Fruit fly (Drosophila melanogaster) whole organism, pupa: ENCODE results near the gene Hsp70Ba.
"Not testable (repeated sequence)": the region's sequence is repeated elsewhere in the genome, so short reads cannot be mapped to it uniquely, and the experiment has no call there.

ENCODE experiments used
- CG10348 ChIP-seq: fragments of 200-800 bp; sonication (Bioruptor generic); IDR thresholded peaks from 2 replicates; pipeline ENCODE4 v1.3.6; 2022; ENCODE audit warnings: missing biosample characterization, missing genetic modification characterization
- CG12605 ChIP-seq: fragments of 200-800 bp; sonication (Bioruptor generic); IDR thresholded peaks from 2 replicates; pipeline ENCODE4 v1.3.6; 2022; ENCODE audit warnings: missing biosample characterization, missing genetic modification characterization
- CG13204 ChIP-seq: fragments of 200-800 bp; sonication (Bioruptor generic); optimal IDR thresholded peaks from 2 replicates; lab custom pipeline; 2018; ENCODE audit warnings: missing biosample characterization, mild to moderate bottlenecking, missing genetic modification characterization, moderate library complexity
- CG14655 ChIP-seq: fragments of 200-800 bp; sonication (Bioruptor generic); optimal IDR thresholded peaks from 3 replicates; lab custom pipeline; 2017; ENCODE audit warnings: mild to moderate bottlenecking, missing biosample characterization, missing genetic modification reagents, missing genetic modification characterization
- CG15710 ChIP-seq: fragments of 200-800 bp; sonication (Bioruptor generic); optimal IDR thresholded peaks from 2 replicates; lab custom pipeline; 2018; ENCODE audit warnings: missing biosample characterization, mild to moderate bottlenecking, missing genetic modification characterization, moderate library complexity
- CG17806 ChIP-seq: fragments of 200-800 bp; sonication (Bioruptor generic); optimal IDR thresholded peaks from 2 replicates; lab custom pipeline; 2018; ENCODE audit warnings: missing biosample characterization, mild to moderate bottlenecking, missing genetic modification characterization, moderate library complexity
- CG32121 ChIP-seq: fragments of 200-800 bp; sonication (Bioruptor generic); IDR thresholded peaks from 2 replicates; pipeline ENCODE4 v1.3.6; 2022; ENCODE audit warnings: missing biosample characterization, missing genetic modification characterization
- CG34367 ChIP-seq: fragments of 200-800 bp; sonication (Bioruptor generic); optimal IDR thresholded peaks from 2 replicates; lab custom pipeline; 2018; ENCODE audit warnings: missing biosample characterization, mild to moderate bottlenecking, missing genetic modification characterization
- CG4496 ChIP-seq: fragments of 200-800 bp; sonication (Bioruptor generic); IDR thresholded peaks from 3 replicates; pipeline ENCODE4 v1.3.6; 2022; ENCODE audit warnings: missing biosample characterization, missing genetic modification characterization
- CG8159 ChIP-seq: fragments of 200-800 bp; sonication (Bioruptor generic); optimal IDR thresholded peaks from 3 replicates; lab custom pipeline; 2018; ENCODE audit warnings: missing biosample characterization, mild to moderate bottlenecking, missing genetic modification characterization, moderate library complexity
- CG8301 ChIP-seq: fragments of 200-800 bp; sonication (Bioruptor generic); optimal IDR thresholded peaks from 2 replicates; lab custom pipeline; 2018; ENCODE audit warnings: missing biosample characterization, mild to moderate bottlenecking, missing genetic modification characterization
- CG9948 ChIP-seq: fragments of 200-800 bp; sonication (Bioruptor generic); optimal IDR thresholded peaks from 2 replicates; lab custom pipeline; 2018; ENCODE audit warnings: missing biosample characterization, mild to moderate bottlenecking, missing genetic modification characterization, moderate library complexity
- D1 ChIP-seq: fragments of 200-800 bp; sonication (Bioruptor generic); optimal IDR thresholded peaks from 2 replicates; lab custom pipeline; 2018; ENCODE audit warnings: missing biosample characterization, mild to moderate bottlenecking, missing genetic modification characterization, moderate library complexity
- EcR ChIP-seq: fragments of 200-800 bp; sonication (Bioruptor generic); optimal IDR thresholded peaks from 3 replicates; lab custom pipeline; 2019; ENCODE audit warnings: missing biosample characterization, missing genetic modification characterization, mild to moderate bottlenecking, moderate library complexity, missing genetic modification reagents
- Ets98B ChIP-seq: fragments of 200-800 bp; sonication (Bioruptor generic); IDR thresholded peaks from 2 replicates; pipeline ENCODE4 v1.3.6; 2022; ENCODE audit warnings: missing biosample characterization, missing genetic modification characterization
- Pif1A ChIP-seq: fragments of 200-800 bp; sonication (Bioruptor generic); optimal IDR thresholded peaks from 3 replicates; lab custom pipeline; 2016; ENCODE audit warnings: missing biosample characterization, missing genetic modification characterization
- Pif1B ChIP-seq: fragments of 200-800 bp; sonication (Bioruptor generic); optimal IDR thresholded peaks from 3 replicates; lab custom pipeline; 2016; ENCODE audit warnings: missing biosample characterization, missing genetic modification characterization
- Snoo ChIP-seq: fragments of 200-800 bp; sonication (Bioruptor generic); optimal IDR thresholded peaks from 3 replicates; lab custom pipeline; 2017; ENCODE audit warnings: missing biosample characterization, mild to moderate bottlenecking, missing genetic modification characterization, inconsistent platforms
- fd96Ca ChIP-seq: fragments of 200-800 bp; sonication (Bioruptor generic); IDR thresholded peaks from 3 replicates; pipeline ENCODE4 v1.3.6; 2022; ENCODE audit warnings: missing biosample characterization, missing genetic modification characterization
- gl ChIP-seq: fragments of 200-800 bp; sonication (Bioruptor generic); optimal IDR thresholded peaks from 2 replicates; lab custom pipeline; 2018; ENCODE audit warnings: missing biosample characterization, mild to moderate bottlenecking, missing genetic modification characterization
- rn ChIP-seq: fragments of 200-800 bp; sonication (Bioruptor generic); IDR thresholded peaks from 2 replicates; pipeline ENCODE4 v1.3.6; 2022; ENCODE audit warnings: missing biosample characterization, missing genetic modification characterization

Gene Hsp70Ba

dm6 chr3R:12467675-12468074, at the start of gene Hsp70Ba:
Hsp70Ba (minus strand) TSS chr3R:12467776.
- not testable (repeated sequence) for TF ChIP-seq Pif1A; CG13204 (GFP tag; lab: Kevin White, UChicago); Pif1B

- TF ChIP-seq CG4496 (0 out of 3 replicates have a peak, but pooled peaks have one; percentile 25), CG13204 (GFP tag; lab: Kevin White, UChicago) (peak; percentile 5), fd96Ca (GFP tag; lab: Robert Waterston, UW) (0 out of 3 replicates have a peak, but pooled peaks have one; percentile 7), CG10348 (GFP tag; lab: Robert Waterston, UW) (no peak), CG32121 (GFP tag; lab: Robert Waterston, UW) (no peak), CG9948 (tag; lab: Kevin White, UChicago) (no peak)
Observed at dm6 chr3R:12514997-12515396, 47.4 kb upstream of the Hsp70Ba start.

- TF ChIP-seq CG32121 (GFP tag; lab: Robert Waterston, UW); Snoo (tag; lab: Kevin White, UChicago); rn: not testable (repeated sequence)
Observed at dm6 chr3R:12508776-12509175, 41.2 kb upstream of the Hsp70Ba start, which contains the start of gene Hsp70Bc. Hsp70Bc (plus strand) TSS chr3R:12509076.

DNA sequence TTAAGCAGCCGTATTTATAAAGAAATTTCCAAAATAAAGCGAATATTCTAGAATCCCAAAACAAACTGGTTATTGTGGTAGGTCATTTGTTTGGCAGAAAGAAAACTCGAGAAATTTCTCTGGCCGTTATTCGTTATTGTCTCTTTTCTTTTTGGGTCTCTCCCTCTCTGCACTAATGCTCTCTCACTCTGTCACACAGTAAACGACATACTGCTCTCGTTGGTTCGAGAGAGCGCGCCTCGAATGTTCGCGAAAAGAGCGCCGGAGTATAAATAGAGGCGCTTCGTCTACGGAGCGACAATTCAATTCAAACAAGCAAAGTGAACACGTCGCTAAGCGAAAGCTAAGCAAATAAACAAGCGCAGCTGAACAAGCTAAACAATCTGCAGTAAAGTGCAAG, 37.9 kb upstream of the Hsp70Ba start, which contains the start of gene Hsp70Bb:
Hsp70Bb (plus strand) TSS at position 301 of the 400 bp plus-strand sequence.
- not testable (repeated sequence) for TF ChIP-seq D1; CG12605 (GFP tag; lab: Robert Waterston, UW); Pif1A

DNA sequence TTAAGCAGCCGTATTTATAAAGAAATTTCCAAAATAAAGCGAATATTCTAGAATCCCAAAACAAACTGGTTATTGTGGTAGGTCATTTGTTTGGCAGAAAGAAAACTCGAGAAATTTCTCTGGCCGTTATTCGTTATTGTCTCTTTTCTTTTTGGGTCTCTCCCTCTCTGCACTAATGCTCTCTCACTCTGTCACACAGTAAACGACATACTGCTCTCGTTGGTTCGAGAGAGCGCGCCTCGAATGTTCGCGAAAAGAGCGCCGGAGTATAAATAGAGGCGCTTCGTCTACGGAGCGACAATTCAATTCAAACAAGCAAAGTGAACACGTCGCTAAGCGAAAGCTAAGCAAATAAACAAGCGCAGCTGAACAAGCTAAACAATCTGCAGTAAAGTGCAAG, 34.6 kb upstream of the Hsp70Ba start, which contains the start of gene Hsp70Bbb:
Hsp70Bbb (plus strand) TSS at position 301 of the 400 bp plus-strand sequence.
- not testable (repeated sequence) for TF ChIP-seq CG15710; Snoo (tag; lab: Kevin White, UChicago); CG13204 (GFP tag; lab: Kevin White, UChicago)
- TF ChIP-seq, all 21 proteins: peak for 0; not testable (repeated sequence) for 21

DNA sequence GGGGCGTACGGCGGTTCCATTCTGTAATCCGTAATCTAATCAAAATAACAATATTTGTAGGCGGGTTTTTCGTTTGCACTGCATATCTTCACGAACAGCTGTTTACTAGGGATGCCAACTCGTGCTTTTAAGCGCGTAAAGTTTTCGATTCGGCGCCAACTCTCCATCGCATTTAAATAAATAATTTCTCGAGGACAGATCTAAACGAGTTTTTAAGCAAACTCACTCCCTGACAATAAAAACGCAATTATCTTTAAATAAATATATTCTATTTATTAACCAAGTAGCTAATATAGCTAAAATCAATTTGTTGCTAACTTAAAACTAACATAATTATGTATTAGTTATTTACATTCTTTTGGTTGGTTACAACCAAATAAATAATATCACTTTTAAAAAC, 2.4 kb downstream of the Hsp70Ba start, which contains the start of gene CG5608:
CG5608 (minus strand) TSS at position 101 of the 400 bp plus-strand sequence.
- TF ChIP-seq CG13204 (GFP tag; lab: Kevin White, UChicago); Snoo (tag; lab: Kevin White, UChicago); CG8159 (tag; lab: Kevin White, UChicago): not testable (repeated sequence)

DNA sequence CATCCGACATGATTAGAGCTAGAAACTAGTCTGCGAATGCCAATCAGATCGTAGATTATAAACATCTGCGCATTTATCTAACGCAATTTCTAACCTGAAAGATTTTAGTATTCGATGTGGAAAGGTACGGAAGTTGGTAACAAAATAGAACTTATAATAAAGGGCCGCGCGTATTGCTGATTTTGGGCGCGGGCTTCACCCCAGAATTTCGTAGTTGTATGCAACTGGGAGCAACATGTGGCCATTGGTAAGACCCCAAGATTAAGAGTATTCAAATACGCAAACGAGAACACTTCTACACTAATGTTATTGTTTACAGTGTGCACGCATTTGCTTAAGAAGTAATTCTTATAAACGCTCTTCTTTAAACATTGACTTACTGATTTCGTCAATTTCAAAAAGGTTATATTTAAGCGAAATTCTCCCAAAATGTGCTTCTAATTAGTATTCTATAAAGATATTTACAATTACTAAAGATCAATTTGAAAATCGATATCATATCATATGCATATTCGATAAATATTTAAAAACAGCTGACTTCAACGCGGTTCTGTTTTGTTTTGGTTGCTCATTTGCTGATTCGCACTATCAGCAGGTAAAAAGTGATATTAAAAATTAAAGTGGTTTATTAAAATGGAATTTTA, 7.6 kb downstream of the Hsp70Ba start, which contains the start of the genes CG5961 and Polr3C:
CG5961 (minus strand) TSS at position 416 of the 644 bp plus-strand sequence.
Polr3C (plus strand) TSS at position 536 of the 644 bp plus-strand sequence.
- no peak for TF ChIP-seq CG9948 (tag; lab: Kevin White, UChicago)
- TF ChIP-seq rn: no peak
- no peak for TF ChIP-seq CG15710
- no peak for TF ChIP-seq CG14655 (GFP tag; lab: Kevin White, UChicago)
- TF ChIP-seq CG12605 (GFP tag; lab: Robert Waterston, UW): no peak
- no peak for TF ChIP-seq EcR (GFP tag; lab: Kevin White, UChicago)
- no peak for TF ChIP-seq CG34367 (tag; lab: Kevin White, UChicago)
- no peak for TF ChIP-seq CG10348 (GFP tag; lab: Robert Waterston, UW)
- TF ChIP-seq Pif1A: no peak
- TF ChIP-seq Snoo (tag; lab: Kevin White, UChicago): no peak
- TF ChIP-seq D1: no peak
- TF ChIP-seq gl (tag; lab: Kevin White, UChicago): no peak
- TF ChIP-seq CG17806: no peak
- TF ChIP-seq CG4496: no peak
- no peak for TF ChIP-seq CG8301 (tag; lab: Kevin White, UChicago)
- TF ChIP-seq, all 21 proteins: peak for 0

DNA sequence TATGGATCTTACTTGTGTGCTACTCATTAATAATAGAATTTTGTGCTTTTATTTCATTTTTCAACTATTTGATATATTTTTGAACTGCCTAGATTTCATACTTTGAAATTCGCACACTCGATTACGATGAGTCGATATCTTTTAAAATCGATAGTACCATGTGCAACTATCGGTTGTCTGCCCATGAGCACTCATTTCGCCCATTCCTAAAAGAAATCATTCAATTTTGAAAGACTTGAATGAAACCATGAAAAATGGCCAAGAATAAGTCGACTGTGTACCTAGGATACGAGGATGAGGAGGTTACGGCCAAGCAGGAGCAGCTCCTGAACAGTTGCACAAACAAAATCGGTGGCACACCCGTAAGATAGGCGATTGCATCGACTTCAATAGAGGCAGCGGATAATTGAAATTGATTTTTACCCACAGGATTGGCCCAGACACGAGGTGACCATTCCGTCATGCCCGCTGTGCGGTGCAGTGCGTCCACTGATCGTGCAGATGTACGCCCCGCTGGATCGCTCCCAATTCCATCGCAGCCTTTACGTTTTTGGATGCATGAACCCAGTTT, 11.1 kb downstream of the Hsp70Ba start, which contains the start of gene trus:
trus (plus strand) TSS at position 204 of the 571 bp plus-strand sequence.
- TF ChIP-seq fd96Ca (GFP tag; lab: Robert Waterston, UW): no peak
- TF ChIP-seq CG15710: no peak
- TF ChIP-seq Snoo (tag; lab: Kevin White, UChicago): no peak
- TF ChIP-seq CG17806: no peak
- TF ChIP-seq CG10348 (GFP tag; lab: Robert Waterston, UW): no peak
- no peak for TF ChIP-seq Pif1A
- TF ChIP-seq CG8159 (tag; lab: Kevin White, UChicago): no peak
- TF ChIP-seq CG9948 (tag; lab: Kevin White, UChicago): no peak
- no peak for TF ChIP-seq Pif1B
- no peak for TF ChIP-seq Ets98B (GFP tag; lab: Robert Waterston, UW)
- TF ChIP-seq CG12605 (GFP tag; lab: Robert Waterston, UW): no peak
- TF ChIP-seq CG13204 (GFP tag; lab: Kevin White, UChicago): no peak
- TF ChIP-seq rn: no peak
- no peak for TF ChIP-seq D1
- TF ChIP-seq gl (tag; lab: Kevin White, UChicago): no peak
- TF ChIP-seq, all 21 proteins: peak for 0
